Worm (Caenorhabditis elegans) whole organism, L3 larva: ENCODE data around the gene tap-1.

ENCODE experiments used
- R02D3.7 ChIP-seq: fragments of 150-350 bp; optimal IDR thresholded peaks from 2 replicates; lab custom pipeline; 2014; ENCODE audit warnings: missing biosample characterization, missing genetic modification characterization
- aly-2 ChIP-seq: fragments of 150-350 bp; optimal IDR thresholded peaks from 2 replicates; lab custom pipeline; 2014; ENCODE audit warnings: missing biosample characterization, missing genetic modification characterization
- ama-1 ChIP-seq: fragments of 150-350 bp; optimal IDR thresholded peaks from 2 replicates; lab custom pipeline; 2018
- ceh-16 ChIP-seq: sonication (generic microtip); optimal IDR thresholded peaks from 2 replicates; lab custom pipeline; 2017; ENCODE audit warnings: missing biosample characterization, missing genetic modification characterization
- ceh-28 ChIP-seq: fragments of 150-350 bp; optimal IDR thresholded peaks from 2 replicates; lab custom pipeline; 2014; ENCODE audit warnings: missing biosample characterization, missing genetic modification reagents, missing genetic modification characterization
- ceh-82 ChIP-seq: fragments of 150-350 bp; optimal IDR thresholded peaks from 2 replicates; lab custom pipeline; 2014; ENCODE audit warnings: missing biosample characterization, missing genetic modification characterization
- ceh-9 ChIP-seq: sonication (generic microtip); optimal IDR thresholded peaks from 2 replicates; lab custom pipeline; 2018; ENCODE audit warnings: missing biosample characterization, missing genetic modification characterization
- daf-12 ChIP-seq: fragments of 150-350 bp; optimal IDR thresholded peaks from 2 replicates; lab custom pipeline; 2014; ENCODE audit warnings: missing biosample characterization, missing genetic modification reagents, missing genetic modification characterization
- egl-27 ChIP-seq: sonication (generic microtip); optimal IDR thresholded peaks from 4 replicates; lab custom pipeline; 2017; ENCODE audit warnings: missing biosample characterization, missing genetic modification reagents, missing genetic modification characterization
- egl-5 ChIP-seq: fragments of 150-350 bp; optimal IDR thresholded peaks from 2 replicates; lab custom pipeline; 2017; ENCODE audit warnings: missing biosample characterization, missing genetic modification reagents, missing genetic modification characterization, inconsistent platforms
- elt-2 ChIP-seq: sonication (generic microtip); optimal IDR thresholded peaks from 2 replicates; lab custom pipeline; 2016; ENCODE audit warnings: missing genetic modification reagents, mild to moderate bottlenecking, missing genetic modification characterization, missing compliant biosample characterization
- elt-3 ChIP-seq, 3 experiments: fragments of 150-350 bp in 1 of 3; sonication (generic microtip) in 2 of 3; optimal IDR thresholded peaks; 2 replicates in 2 of 3; 4 replicates in 1 of 3; lab custom pipeline; 2014 to 2017; ENCODE audit warnings: missing biosample characterization in 3 of 3, missing genetic modification characterization in 3 of 3
- eor-1 ChIP-seq, 2 experiments: fragments of 150-350 bp; optimal IDR thresholded peaks; 2 replicates each; lab custom pipeline; 2014 to 2018; ENCODE audit warnings: missing biosample characterization in 2 of 2, missing genetic modification characterization in 2 of 2
- fkh-10 ChIP-seq: sonication (generic microtip); optimal IDR thresholded peaks from 2 replicates; lab custom pipeline; 2017; ENCODE audit warnings: missing biosample characterization, missing genetic modification reagents, missing genetic modification characterization
- fos-1 ChIP-seq: fragments of 150-350 bp; optimal IDR thresholded peaks from 2 replicates; lab custom pipeline; 2014; ENCODE audit warnings: missing biosample characterization, missing genetic modification characterization
- hmg-11 ChIP-seq: sonication (generic microtip); optimal IDR thresholded peaks from 2 replicates; lab custom pipeline; 2016; ENCODE audit warnings: missing genetic modification characterization, missing compliant biosample characterization
- jun-1 ChIP-seq: fragments of 150-350 bp; optimal IDR thresholded peaks from 2 replicates; lab custom pipeline; 2014; ENCODE audit warnings: missing biosample characterization, missing genetic modification reagents, missing genetic modification characterization
- lin-15B ChIP-seq: fragments of 150-350 bp; optimal IDR thresholded peaks from 2 replicates; lab custom pipeline; 2014; ENCODE audit warnings: missing biosample characterization, missing genetic modification characterization
- lin-39 ChIP-seq: fragments of 150-350 bp; optimal IDR thresholded peaks from 2 replicates; lab custom pipeline; 2018; ENCODE audit warnings: missing biosample characterization, missing genetic modification reagents, missing genetic modification characterization
- lsy-12 ChIP-seq: sonication (generic microtip); optimal IDR thresholded peaks from 2 replicates; lab custom pipeline; 2016; ENCODE audit warnings: mild to moderate bottlenecking, missing genetic modification characterization, missing compliant biosample characterization
- mdl-1 ChIP-seq: fragments of 150-350 bp; optimal IDR thresholded peaks from 2 replicates; lab custom pipeline; 2014; ENCODE audit warnings: missing biosample characterization, missing genetic modification characterization
- mml-1 ChIP-seq: fragments of 150-350 bp; sonication (generic microtip); optimal IDR thresholded peaks from 3 replicates; lab custom pipeline; 2014; ENCODE audit warnings: missing biosample characterization, missing genetic modification characterization
- nfya-1 ChIP-seq: sonication (generic microtip); optimal IDR thresholded peaks from 2 replicates; lab custom pipeline; 2017; ENCODE audit warnings: missing genetic modification characterization, mild to moderate bottlenecking, missing compliant biosample characterization, antibody characterized with exemption, moderate library complexity; ENCODE audit not compliant: insufficient read depth
- nhr-11 ChIP-seq: fragments of 150-350 bp; optimal IDR thresholded peaks from 2 replicates; lab custom pipeline; 2014; ENCODE audit warnings: missing biosample characterization, missing genetic modification characterization
- nhr-12 ChIP-seq: fragments of 150-350 bp; optimal IDR thresholded peaks from 2 replicates; lab custom pipeline; 2014; ENCODE audit warnings: missing biosample characterization, missing genetic modification characterization
- nhr-23 ChIP-seq: fragments of 150-350 bp; optimal IDR thresholded peaks from 2 replicates; lab custom pipeline; 2014; ENCODE audit warnings: missing biosample characterization, missing genetic modification reagents, missing genetic modification characterization
- nhr-25 ChIP-seq: sonication (generic microtip); optimal IDR thresholded peaks from 2 replicates; lab custom pipeline; 2017; ENCODE audit warnings: missing biosample characterization, missing genetic modification characterization
- nhr-28 ChIP-seq: fragments of 150-350 bp; optimal IDR thresholded peaks from 2 replicates; lab custom pipeline; 2014; ENCODE audit warnings: missing biosample characterization, missing genetic modification characterization
- nhr-43 ChIP-seq: sonication (generic microtip); optimal IDR thresholded peaks from 2 replicates; lab custom pipeline; 2016; ENCODE audit warnings: mild to moderate bottlenecking, missing genetic modification characterization, missing compliant biosample characterization; ENCODE audit not compliant: poor library complexity, severe bottlenecking
- nhr-67 ChIP-seq: fragments of 150-350 bp; optimal IDR thresholded peaks from 2 replicates; lab custom pipeline; 2014; ENCODE audit warnings: missing biosample characterization, missing genetic modification characterization
- pha-4 ChIP-seq: fragments of 150-350 bp; optimal IDR thresholded peaks from 2 replicates; lab custom pipeline; 2014; ENCODE audit warnings: missing biosample characterization, missing genetic modification reagents, missing genetic modification characterization
- pqm-1 ChIP-seq: fragments of 150-350 bp; optimal IDR thresholded peaks from 2 replicates; lab custom pipeline; 2017; ENCODE audit warnings: missing biosample characterization, missing genetic modification characterization, inconsistent platforms
- sea-2 ChIP-seq: fragments of 150-350 bp; sonication (generic microtip); optimal IDR thresholded peaks from 4 replicates; lab custom pipeline; 2014; ENCODE audit warnings: missing biosample characterization, missing genetic modification reagents, missing genetic modification characterization
- snpc-4 ChIP-seq: fragments of 150-350 bp; optimal IDR thresholded peaks from 2 replicates; lab custom pipeline; 2014; ENCODE audit warnings: missing biosample characterization, missing genetic modification characterization
- tbx-2 ChIP-seq: sonication (generic microtip); optimal IDR thresholded peaks from 2 replicates; lab custom pipeline; 2016; ENCODE audit warnings: mild to moderate bottlenecking, missing genetic modification characterization, missing compliant biosample characterization
- unc-39 ChIP-seq: sonication (generic microtip); optimal IDR thresholded peaks from 4 replicates; lab custom pipeline; 2017; ENCODE audit warnings: missing biosample characterization, missing genetic modification characterization
- unc-62 ChIP-seq: fragments of 150-350 bp; sonication (generic microtip); optimal IDR thresholded peaks from 4 replicates; lab custom pipeline; 2014; ENCODE audit warnings: missing biosample characterization, missing genetic modification reagents, missing genetic modification characterization
- ztf-11 ChIP-seq: fragments of 150-350 bp; optimal IDR thresholded peaks from 2 replicates; lab custom pipeline; 2014; ENCODE audit warnings: missing biosample characterization, missing genetic modification characterization
- ztf-4 ChIP-seq: fragments of 150-350 bp; optimal IDR thresholded peaks from 2 replicates; lab custom pipeline; 2014; ENCODE audit warnings: missing biosample characterization, missing genetic modification characterization

tap-1 gene

DNA sequence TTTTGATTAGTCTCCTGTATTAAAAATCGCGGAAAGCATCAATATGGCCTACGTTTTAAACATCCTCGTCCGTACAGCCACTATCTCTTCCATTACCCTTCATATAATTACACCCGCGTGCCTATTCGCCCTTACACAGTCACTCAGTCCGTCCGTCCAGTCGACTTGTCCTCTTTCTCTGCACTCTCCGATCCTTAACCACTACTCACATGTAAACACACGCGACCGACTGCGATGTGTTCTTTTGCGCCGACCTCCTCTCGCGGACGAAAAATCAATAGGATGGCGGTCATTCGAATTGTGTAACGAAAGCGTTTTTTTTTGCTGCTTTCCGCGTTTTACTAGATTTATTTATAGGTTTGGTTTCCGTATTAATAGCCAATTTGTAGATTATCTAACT lies 13.3 kb downstream of the tap-1 start, which contains the start of gene eor-2:
TSS of gene eor-2 (plus strand) at position 342 of the 400 bp plus-strand sequence.
- TF ChIP-seq ceh-16 (tag; lab: Kevin White, UChicago) (peak; percentile 6), nhr-28 (tag; lab: Kevin White, UChicago) (no peak), ceh-28 (peak; percentile 79), R02D3.7 (tag; lab: Kevin White, UChicago) (no peak), pha-4 (tag; lab: Kevin White, UChicago) (peak; percentile 86), egl-27 (tag; lab: Kevin White, UChicago) (peak; percentile 66), mml-1 (tag; lab: Kevin White, UChicago) (no peak), nfya-1 (peak; percentile 92), fos-1 (tag; lab: Kevin White, UChicago) (peak; percentile 17), lin-39 (peak; percentile 81), pqm-1 (peak; percentile 44), eor-1 (tag; optimal IDR thresholded peaks at IDR 0.05; lab: Kevin White, UChicago) (no peak), ztf-11 (tag; lab: Kevin White, UChicago) (no peak), fkh-10 (GFP tag; lab: Kevin White, UChicago) (no peak), ztf-4 (peak; percentile 8), unc-62 (GFP tag; lab: Kevin White, UChicago) (peak; percentile 42), tbx-2 (tag; lab: Kevin White, UChicago) (no peak), mdl-1 (tag; lab: Kevin White, UChicago) (peak; percentile 80), snpc-4 (tag; lab: Kevin White, UChicago) (peak; percentile 86), nhr-23 (tag; lab: Kevin White, UChicago) (peak; percentile 77), nhr-11 (tag; lab: Kevin White, UChicago) (no peak), egl-5 (tag; lab: Kevin White, UChicago) (peak; percentile 79), lin-15B (tag; lab: Kevin White, UChicago) (peak; percentile 52), ama-1 (peak; percentile 17), jun-1 (tag; lab: Kevin White, UChicago) (peak; percentile 68), elt-2 (tag; lab: Kevin White, UChicago) (peak; percentile 61), nhr-25 (peak; percentile 95), ceh-9 (no peak), hmg-11 (tag; lab: Kevin White, UChicago) (peak; percentile 93), sea-2 (GFP tag; lab: Kevin White, UChicago) (peak; percentile 45)

DNA sequence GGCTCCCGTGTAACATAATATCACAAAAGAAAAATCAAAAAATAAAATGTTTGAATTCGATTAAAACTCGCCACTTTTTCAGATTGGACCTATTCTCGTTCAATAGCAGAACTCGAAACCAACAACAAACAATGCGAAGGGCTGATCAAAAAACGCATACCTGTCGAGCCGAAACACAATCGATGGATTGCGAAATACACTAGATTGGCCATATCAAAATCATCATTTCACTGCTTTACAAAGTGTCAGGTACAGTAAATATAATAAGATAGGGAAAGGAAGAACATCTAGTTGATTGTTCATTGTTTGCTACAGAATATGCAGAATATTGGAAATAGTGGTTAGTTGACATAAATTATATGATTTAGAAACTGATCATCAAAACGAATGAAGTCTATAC lies 18.3 kb downstream of the tap-1 start:
- TF ChIP-seq ceh-9 (no peak), ceh-28 (no peak), nhr-11 (tag; lab: Kevin White, UChicago) (no peak), snpc-4 (tag; lab: Kevin White, UChicago) (no peak), nhr-28 (tag; lab: Kevin White, UChicago) (no peak), mml-1 (tag; lab: Kevin White, UChicago) (no peak), elt-2 (tag; lab: Kevin White, UChicago) (no peak), elt-3 (tag; optimal IDR thresholded peaks at IDR 0.05; lab: Kevin White, UChicago) (no peak), R02D3.7 (tag; lab: Kevin White, UChicago) (no peak), aly-2 (tag; lab: Kevin White, UChicago) (no peak), egl-27 (tag; lab: Kevin White, UChicago) (no peak), pha-4 (tag; lab: Kevin White, UChicago) (no peak), nhr-12 (tag; lab: Kevin White, UChicago) (no peak), pqm-1 (no peak)

DNA sequence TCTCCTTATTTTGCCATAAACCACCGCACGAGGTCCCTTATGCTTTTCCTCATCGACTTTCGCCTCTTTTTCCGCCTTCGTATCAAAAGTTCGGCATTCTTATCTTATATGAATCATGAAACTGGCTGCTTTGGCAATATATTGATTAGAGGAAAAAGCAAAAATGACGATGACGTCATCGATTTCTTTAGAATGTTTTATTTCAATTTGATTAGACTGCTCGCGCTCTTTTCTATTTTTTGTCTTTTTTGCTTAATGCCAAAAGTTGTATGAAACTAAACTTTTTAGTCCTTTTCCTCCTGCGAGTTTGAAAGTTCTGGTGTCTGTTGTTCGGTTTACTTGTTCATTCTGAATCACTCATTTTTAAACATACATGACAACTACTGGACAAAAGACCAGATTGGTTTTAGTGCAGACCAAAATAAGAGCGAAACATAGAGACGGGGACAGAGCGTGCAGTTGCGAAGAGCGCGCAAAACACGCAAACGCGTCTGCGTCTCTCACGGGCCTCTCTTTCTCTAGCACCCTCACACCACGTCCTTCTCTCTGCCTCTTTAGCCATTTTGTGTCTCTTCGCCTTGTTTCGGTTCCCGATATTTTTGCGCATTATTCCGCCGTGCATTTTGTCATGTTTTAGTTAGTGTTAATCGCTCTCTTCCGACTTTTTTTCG lies 20.8 kb downstream of the tap-1 start:
- peak; percentile 12 for TF ChIP-seq pqm-1
- peak; percentile 24 for TF ChIP-seq lin-15B (tag; lab: Kevin White, UChicago)
- peak; percentile 2 for TF ChIP-seq snpc-4 (tag; lab: Kevin White, UChicago)
- TF ChIP-seq nhr-25 = peak; percentile 61
- TF ChIP-seq ceh-28 = peak; percentile 13
- no peak for TF ChIP-seq ceh-9
- TF ChIP-seq lin-39 = peak; percentile 38
- TF ChIP-seq aly-2 (tag; lab: Kevin White, UChicago) = no peak
- no peak for TF ChIP-seq egl-27 (tag; lab: Kevin White, UChicago)
- no peak for TF ChIP-seq nhr-28 (tag; lab: Kevin White, UChicago)
- TF ChIP-seq elt-2 (tag; lab: Kevin White, UChicago) = peak; percentile 10
- TF ChIP-seq nhr-23 (tag; lab: Kevin White, UChicago) = peak; percentile 62
- TF ChIP-seq hmg-11 (tag; lab: Kevin White, UChicago) = peak; percentile 87

DNA sequence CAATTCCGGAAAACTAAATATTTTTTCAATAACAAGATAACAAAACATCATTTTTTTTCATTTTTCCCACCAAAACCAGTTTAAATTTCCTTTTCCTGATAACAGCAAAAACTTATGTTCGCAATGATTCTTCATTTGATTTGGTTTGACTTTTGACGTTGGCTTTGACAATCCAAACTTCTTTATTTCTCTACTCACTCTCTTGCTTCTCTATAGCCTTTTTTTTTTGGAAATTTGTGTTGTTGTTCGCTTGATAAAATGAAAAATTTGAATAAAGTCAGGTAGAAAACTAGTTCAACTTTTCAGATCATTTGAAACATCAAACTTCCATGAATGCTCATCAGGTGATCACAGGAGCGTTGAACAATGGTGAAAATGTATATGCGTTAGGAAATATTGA lies 21.6 kb downstream of the tap-1 start, which contains the start of gene rbc-1:
TSS of gene rbc-1 (plus strand) at position 301 of the 400 bp plus-strand sequence.
- TF ChIP-seq fos-1 (tag; lab: Kevin White, UChicago) (no peak), ceh-82 (tag; lab: Kevin White, UChicago) (no peak), nhr-28 (tag; lab: Kevin White, UChicago) (no peak), ceh-9 (no peak), hmg-11 (tag; lab: Kevin White, UChicago) (no peak), mdl-1 (tag; lab: Kevin White, UChicago) (no peak), nhr-67 (tag; lab: Kevin White, UChicago) (no peak), aly-2 (tag; lab: Kevin White, UChicago) (no peak), lsy-12 (tag; lab: Kevin White, UChicago) (no peak), daf-12 (no peak), unc-39 (tag; lab: Kevin White, UChicago) (no peak), elt-2 (tag; lab: Kevin White, UChicago) (no peak), pqm-1 (no peak), fkh-10 (GFP tag; lab: Kevin White, UChicago) (no peak), R02D3.7 (tag; lab: Kevin White, UChicago) (no peak), nhr-23 (tag; lab: Kevin White, UChicago) (no peak), nhr-43 (tag; lab: Kevin White, UChicago) (no peak)
